Fruit fly (Drosophila melanogaster) whole organism, embryonic: ENCODE results near the gene ftz-f1.

Experiments
- CG12769 ChIP-seq: fragments of 200-800 bp; sonication (Bioruptor generic); optimal IDR thresholded peaks from 2 replicates; lab custom pipeline; 2019; ENCODE audit warnings: missing biosample characterization, mild to moderate bottlenecking, missing genetic modification characterization, moderate library complexity
- CG14667 ChIP-seq: fragments of 200-800 bp; sonication (Bioruptor generic); IDR thresholded peaks from 2 replicates; pipeline ENCODE4 v1.3.6; 2022; ENCODE audit warnings: missing biosample characterization, missing genetic modification characterization
- CG15269 ChIP-seq: fragments of 200-800 bp; sonication (Bioruptor generic); optimal IDR thresholded peaks from 2 replicates; lab custom pipeline; 2018; ENCODE audit warnings: missing biosample characterization, mild to moderate bottlenecking, missing genetic modification characterization, moderate library complexity
- CG32532 ChIP-seq: fragments of 200-800 bp; sonication (Bioruptor generic); IDR thresholded peaks from 2 replicates; pipeline ENCODE4 v1.3.6; 2022; ENCODE audit warnings: missing biosample characterization, missing genetic modification characterization
- CG33557 ChIP-seq: fragments of 200-800 bp; sonication (Bioruptor generic); optimal IDR thresholded peaks from 2 replicates; lab custom pipeline; 2019; ENCODE audit warnings: missing biosample characterization, mild to moderate bottlenecking, missing genetic modification characterization, moderate library complexity
- CG34376 ChIP-seq: fragments of 200-800 bp; sonication (Bioruptor generic); optimal IDR thresholded peaks from 2 replicates; lab custom pipeline; 2018; ENCODE audit warnings: missing biosample characterization, mild to moderate bottlenecking, missing genetic modification characterization
- CG4707 ChIP-seq: fragments of 200-800 bp; sonication (Bioruptor generic); optimal IDR thresholded peaks from 2 replicates; lab custom pipeline; 2018; ENCODE audit warnings: missing biosample characterization, mild to moderate bottlenecking, missing genetic modification characterization, moderate library complexity
- CG6254 ChIP-seq: fragments of 200-800 bp; sonication (Bioruptor generic); optimal IDR thresholded peaks from 3 replicates; lab custom pipeline; 2017; ENCODE audit warnings: mild to moderate bottlenecking, missing biosample characterization, missing genetic modification reagents, missing genetic modification characterization
- CG6791 ChIP-seq: fragments of 200-800 bp; sonication (Bioruptor generic); IDR thresholded peaks from 3 replicates; pipeline ENCODE4 v1.3.6; 2022; ENCODE audit warnings: missing biosample characterization, missing genetic modification characterization; ENCODE audit not compliant: partially characterized antibody
- CG6813 ChIP-seq: fragments of 200-800 bp; sonication (Bioruptor generic); optimal IDR thresholded peaks from 2 replicates; lab custom pipeline; 2017; ENCODE audit warnings: missing biosample characterization, missing genetic modification characterization, mild to moderate bottlenecking, moderate library complexity, missing genetic modification reagents
- CG8089 ChIP-seq: fragments of 200-800 bp; sonication (Bioruptor generic); optimal IDR thresholded peaks from 3 replicates; lab custom pipeline; 2016; ENCODE audit warnings: missing biosample characterization, missing genetic modification characterization
- Dip2 ChIP-seq: fragments of 200-800 bp; sonication (Bioruptor generic); IDR thresholded peaks from 2 replicates; pipeline ENCODE4 v1.3.6; 2022; ENCODE audit warnings: missing biosample characterization, missing genetic modification characterization
- Ets97D ChIP-seq: fragments of 200-800 bp; sonication (Bioruptor generic); optimal IDR thresholded peaks from 3 replicates; lab custom pipeline; 2016; ENCODE audit warnings: missing biosample characterization, missing genetic modification characterization
- Hmr ChIP-seq: fragments of 200-800 bp; sonication (Bioruptor generic); optimal IDR thresholded peaks from 3 replicates; lab custom pipeline; 2017; ENCODE audit warnings: mild to moderate bottlenecking, missing biosample characterization, missing genetic modification reagents, missing genetic modification characterization
- Hr3 ChIP-seq: fragments of 200-800 bp; sonication (Bioruptor generic); optimal IDR thresholded peaks from 3 replicates; lab custom pipeline; 2016; ENCODE audit warnings: missing biosample characterization, missing genetic modification characterization
- Hr39 ChIP-seq: fragments of >200 bp; optimal IDR thresholded peaks from 2 replicates; lab custom pipeline; 2017
- Hr78 ChIP-seq, 2 experiments: fragments of 200-800 bp in 1 of 2; fragments of >200 bp in 1 of 2; sonication (Bioruptor generic) in 1 of 2; optimal IDR thresholded peaks; 2 replicates each; lab custom pipeline; 2017 to 2019; ENCODE audit warnings: missing biosample characterization in 2 of 2, missing genetic modification characterization in 2 of 2, mild to moderate bottlenecking in 1 of 2, moderate library complexity in 1 of 2
- Med ChIP-seq: fragments of 200-800 bp; sonication (Bioruptor generic); peaks from one replicate; lab custom pipeline; 2016; ENCODE audit warnings: missing biosample characterization, missing genetic modification characterization, mild to moderate bottlenecking, inconsistent platforms, moderate library complexity
- Nf-YB ChIP-seq: fragments of 200-800 bp; sonication (Bioruptor generic); optimal IDR thresholded peaks from 3 replicates; lab custom pipeline; 2019; ENCODE audit warnings: missing biosample characterization, mild to moderate bottlenecking, missing genetic modification characterization, moderate library complexity
- PHDP ChIP-seq: fragments of 200-800 bp; sonication (Bioruptor generic); optimal IDR thresholded peaks from 3 replicates; lab custom pipeline; 2018; ENCODE audit warnings: missing biosample characterization, mild to moderate bottlenecking, missing genetic modification characterization, moderate library complexity
- Stat92E ChIP-seq, 3 experiments: fragments of >200 bp in 2 of 3; fragments of 200-800 bp in 1 of 3; sonication (Bioruptor generic) in 1 of 3; optimal IDR thresholded peaks; 2 replicates each; lab custom pipeline; 2017 to 2019; ENCODE audit warnings: missing biosample characterization in 3 of 3, missing genetic modification characterization in 3 of 3, mild to moderate bottlenecking in 1 of 3, moderate library complexity in 1 of 3
- Usf ChIP-seq: fragments of 200-800 bp; sonication (Bioruptor generic); optimal IDR thresholded peaks from 2 replicates; lab custom pipeline; 2017; ENCODE audit warnings: missing genotype, missing biosample characterization, missing genetic modification characterization
- chinmo ChIP-seq: fragments of 200-800 bp; sonication (Bioruptor generic); IDR thresholded peaks from 4 replicates; pipeline ENCODE4 v1.3.6; 2022; ENCODE audit warnings: missing biosample characterization, missing genetic modification characterization; ENCODE audit not compliant: partially characterized antibody
- chn ChIP-seq: fragments of 200-800 bp; sonication (Bioruptor generic); optimal IDR thresholded peaks from 2 replicates; lab custom pipeline; 2016; ENCODE audit warnings: missing biosample characterization, missing genetic modification characterization
- eve ChIP-seq, 2 experiments: fragments of >200 bp; optimal IDR thresholded peaks; 2 replicates each; lab custom pipeline; 2017; ENCODE audit warnings: missing biosample characterization in 2 of 2, missing genetic modification characterization in 2 of 2
- fu2 ChIP-seq: fragments of 200-800 bp; sonication (Bioruptor generic); optimal IDR thresholded peaks from 2 replicates; lab custom pipeline; 2016; ENCODE audit warnings: missing biosample characterization, missing genetic modification characterization
- h ChIP-seq: fragments of >200 bp; optimal IDR thresholded peaks from 2 replicates; lab custom pipeline; 2017
- hkb ChIP-seq, 2 experiments: fragments of 200-800 bp in 1 of 2; fragments of >200 bp in 1 of 2; sonication (Bioruptor generic) in 1 of 2; IDR thresholded peaks in 1 of 2; optimal IDR thresholded peaks in 1 of 2; 2 replicates each; pipeline versions ENCODE4 v1.3.6 to Lab custom; 2017 to 2022; ENCODE audit warnings: missing biosample characterization in 1 of 2, missing genetic modification characterization in 1 of 2
- insv ChIP-seq, 2 experiments: fragments of 200-800 bp; sonication (Bioruptor generic); optimal IDR thresholded peaks; 3 replicates each; lab custom pipeline; 2016 to 2018; ENCODE audit warnings: missing biosample characterization in 2 of 2, missing genetic modification characterization in 2 of 2
- knrl ChIP-seq: fragments of 200-800 bp; sonication (Bioruptor generic); IDR thresholded peaks from 3 replicates; pipeline ENCODE4 v1.3.6; 2022; ENCODE audit warnings: missing biosample characterization, missing genetic modification characterization; ENCODE audit not compliant: partially characterized antibody
- mld ChIP-seq: fragments of 200-800 bp; sonication (Bioruptor generic); IDR thresholded peaks from 3 replicates; pipeline ENCODE4 v1.3.6; 2022; ENCODE audit warnings: missing biosample characterization, missing genetic modification characterization; ENCODE audit not compliant: partially characterized antibody
- pan ChIP-seq, 4 experiments: fragments of >200 bp in 3 of 4; fragments of 200-800 bp in 1 of 4; sonication (Bioruptor generic) in 1 of 4; optimal IDR thresholded peaks in 3 of 4; IDR thresholded peaks in 1 of 4; 2 replicates each; pipeline versions ENCODE4 v1.3.6 to Lab custom; 2017 to 2022; ENCODE audit warnings: missing biosample characterization in 2 of 4, missing genetic modification characterization in 2 of 4, mixed read lengths in 1 of 4
- pfk ChIP-seq: fragments of 200-800 bp; sonication (Bioruptor generic); optimal IDR thresholded peaks from 2 replicates; lab custom pipeline; 2018; ENCODE audit warnings: missing biosample characterization, mild to moderate bottlenecking, missing genetic modification characterization, moderate library complexity
- pita ChIP-seq: fragments of 200-800 bp; sonication (Bioruptor generic); optimal IDR thresholded peaks from 2 replicates; lab custom pipeline; 2017; ENCODE audit warnings: missing biosample characterization, mild to moderate bottlenecking, missing genetic modification characterization
- row ChIP-seq: fragments of 200-800 bp; sonication (Bioruptor generic); IDR thresholded peaks from 3 replicates; pipeline ENCODE4 v1.3.6; 2022; ENCODE audit warnings: missing biosample characterization, missing genetic modification characterization
- stwl ChIP-seq: fragments of 200-800 bp; sonication (Bioruptor generic); optimal IDR thresholded peaks from 3 replicates; lab custom pipeline; 2018; ENCODE audit warnings: missing biosample characterization, mild to moderate bottlenecking, missing genetic modification characterization, moderate library complexity
- sug ChIP-seq: fragments of 200-800 bp; optimal IDR thresholded peaks from 2 replicates; lab custom pipeline; 2019; ENCODE audit warnings: missing biosample characterization, mild to moderate bottlenecking, missing genetic modification characterization, moderate library complexity
- trh ChIP-seq: fragments of 200-800 bp; sonication (Bioruptor generic); optimal IDR thresholded peaks from 2 replicates; lab custom pipeline; 2016; ENCODE audit warnings: missing biosample characterization, missing genetic modification characterization
- unc-4 ChIP-seq: fragments of 200-800 bp; sonication (Bioruptor generic); IDR thresholded peaks from 2 replicates; pipeline ENCODE4 v1.3.6; 2022; ENCODE audit warnings: missing biosample characterization, missing genetic modification characterization; ENCODE audit not compliant: partially characterized antibody
- zf30C ChIP-seq: fragments of 200-800 bp; sonication (Bioruptor generic); optimal IDR thresholded peaks from 3 replicates; lab custom pipeline; 2018; ENCODE audit warnings: missing biosample characterization, mild to moderate bottlenecking, missing genetic modification characterization

ftz-f1 gene

dm6 chr3L:18817264-18817894, 16.3 kb upstream of the ftz-f1 start (continued):
- TF ChIP-seq pan (optimal IDR thresholded peaks at IDR 0.05; lab: Kevin White, UChicago): no peak
- no peak for TF ChIP-seq pan (GFP tag; optimal IDR thresholded peaks at IDR 0.05 in 1 of 2, IDR thresholded peaks at IDR 0.05 in 1 of 2)

- peak; percentile 66 for TF ChIP-seq Med (GFP tag; lab: Kevin White, UChicago)
- TF ChIP-seq CG8089 (GFP tag; lab: Kevin White, UChicago): no peak
- TF ChIP-seq, all 482 proteins: peak for 1
Observed at dm6 chr3L:18816719-18817118, 15.6 kb upstream of the ftz-f1 start.

dm6 chr3L:18816176-18816575, 15.1 kb upstream of the ftz-f1 start:
- TF ChIP-seq Hr78 (GFP tag; optimal IDR thresholded peaks at IDR 0.05; lab: Kevin White, UChicago) (no peak), pita (GFP tag; lab: Kevin White, UChicago) (no peak), CG32532 (GFP tag; lab: Robert Waterston, UW) (no peak), CG6813 (GFP tag; lab: Kevin White, UChicago) (no peak), pfk (GFP tag; lab: Kevin White, UChicago) (no peak), PHDP (tag; lab: Kevin White, UChicago) (no peak), CG4707 (GFP tag; lab: Kevin White, UChicago) (no peak), CG6254 (GFP tag; lab: Kevin White, UChicago) (no peak), Nf-YB (GFP tag; lab: Kevin White, UChicago) (no peak), Usf (no peak), insv (GFP tag; optimal IDR thresholded peaks at IDR 0.05; lab: Kevin White, UChicago) (no peak), knrl (GFP tag; lab: Robert Waterston, UW) (no peak), h (lab: Kevin White, UChicago) (no peak), CG33557 (GFP tag; lab: Kevin White, UChicago) (no peak)

dm6 chr3L:18813963-18814647, 13.0 kb upstream of the ftz-f1 start:
- no peak for TF ChIP-seq Dip2 (GFP tag; lab: Robert Waterston, UW)
- no peak for TF ChIP-seq Stat92E (GFP tag; optimal IDR thresholded peaks at IDR 0.05; lab: Kevin White, UChicago)
- TF ChIP-seq pfk (GFP tag; lab: Kevin White, UChicago): no peak
- TF ChIP-seq zf30C: no peak
- TF ChIP-seq insv (GFP tag; optimal IDR thresholded peaks at IDR 0.05; lab: Kevin White, UChicago): peak in 1 of 2 experiments; percentile 32
- no peak for TF ChIP-seq Hr39
- TF ChIP-seq pan (optimal IDR thresholded peaks at IDR 0.05; lab: Kevin White, UChicago): no peak
- peak in 1 of 2 experiments; percentile 82 for TF ChIP-seq pan (GFP tag; optimal IDR thresholded peaks at IDR 0.05 in 1 of 2, IDR thresholded peaks at IDR 0.05 in 1 of 2)
- peak; percentile 95 for TF ChIP-seq sug (tag; lab: Kevin White, UChicago)
- no peak; the same call in 2 of the 3 replicates for TF ChIP-seq row (GFP tag; lab: Robert Waterston, UW)
- no peak for TF ChIP-seq hkb (optimal IDR thresholded peaks at IDR 0.05; lab: Kevin White, UChicago)
- TF ChIP-seq hkb (GFP tag; IDR thresholded peaks at IDR 0.05; lab: Robert Waterston, UW): peak; percentile 78
- TF ChIP-seq chn: no peak
- peak; percentile 41 for TF ChIP-seq CG12769 (tag; lab: Kevin White, UChicago)
- no peak for TF ChIP-seq mld (GFP tag; lab: Robert Waterston, UW)
- no peak for TF ChIP-seq trh (GFP tag; lab: Kevin White, UChicago)
- no peak for TF ChIP-seq CG14667 (GFP tag; lab: Robert Waterston, UW)
- TF ChIP-seq CG15269: peak; percentile 44
- no peak for TF ChIP-seq eve (GFP tag; optimal IDR thresholded peaks at IDR 0.05; lab: Kevin White, UChicago)
- peak; percentile 79 for TF ChIP-seq CG34376 (GFP tag; lab: Kevin White, UChicago)
- no peak for TF ChIP-seq fu2 (GFP tag; lab: Kevin White, UChicago)
- no peak for TF ChIP-seq Hr3 (GFP tag; lab: Kevin White, UChicago)
- no peak for TF ChIP-seq CG6791 (GFP tag; lab: Robert Waterston, UW)
- peak; percentile 83 for TF ChIP-seq Hmr (GFP tag; lab: Kevin White, UChicago)
- no peak for TF ChIP-seq Ets97D
- TF ChIP-seq chinmo (GFP tag; lab: Robert Waterston, UW): peak; percentile 92; the same call in 3 of the 4 replicates
- no peak for TF ChIP-seq stwl (tag; lab: Kevin White, UChicago)
- no peak for TF ChIP-seq unc-4 (GFP tag; lab: Robert Waterston, UW)
